Worm (Caenorhabditis elegans) whole organism, L3 larva: ENCODE measurements around the gene F44D12.16.

ENCODE experiments used
- R02D3.7 ChIP-seq: fragments of 150-350 bp; optimal IDR thresholded peaks from 2 replicates; lab custom pipeline; 2014; ENCODE audit warnings: missing biosample characterization, missing genetic modification characterization
- ama-1 ChIP-seq: fragments of 150-350 bp; optimal IDR thresholded peaks from 2 replicates; lab custom pipeline; 2018
- ceh-16 ChIP-seq: sonication (generic microtip); optimal IDR thresholded peaks from 2 replicates; lab custom pipeline; 2017; ENCODE audit warnings: missing biosample characterization, missing genetic modification characterization
- ceh-28 ChIP-seq: fragments of 150-350 bp; optimal IDR thresholded peaks from 2 replicates; lab custom pipeline; 2014; ENCODE audit warnings: missing biosample characterization, missing genetic modification reagents, missing genetic modification characterization
- ceh-82 ChIP-seq: fragments of 150-350 bp; optimal IDR thresholded peaks from 2 replicates; lab custom pipeline; 2014; ENCODE audit warnings: missing biosample characterization, missing genetic modification characterization
- ceh-9 ChIP-seq: sonication (generic microtip); optimal IDR thresholded peaks from 2 replicates; lab custom pipeline; 2018; ENCODE audit warnings: missing biosample characterization, missing genetic modification characterization
- daf-12 ChIP-seq: fragments of 150-350 bp; optimal IDR thresholded peaks from 2 replicates; lab custom pipeline; 2014; ENCODE audit warnings: missing biosample characterization, missing genetic modification reagents, missing genetic modification characterization
- egl-27 ChIP-seq: sonication (generic microtip); optimal IDR thresholded peaks from 4 replicates; lab custom pipeline; 2017; ENCODE audit warnings: missing biosample characterization, missing genetic modification reagents, missing genetic modification characterization
- egl-5 ChIP-seq: fragments of 150-350 bp; optimal IDR thresholded peaks from 2 replicates; lab custom pipeline; 2017; ENCODE audit warnings: missing biosample characterization, missing genetic modification reagents, missing genetic modification characterization, inconsistent platforms
- elt-1 ChIP-seq: fragments of 150-350 bp; optimal IDR thresholded peaks from 2 replicates; lab custom pipeline; 2014; ENCODE audit warnings: missing biosample characterization, missing genetic modification characterization
- elt-2 ChIP-seq: sonication (generic microtip); optimal IDR thresholded peaks from 2 replicates; lab custom pipeline; 2016; ENCODE audit warnings: missing genetic modification reagents, mild to moderate bottlenecking, missing genetic modification characterization, missing compliant biosample characterization
- elt-3 ChIP-seq, 3 experiments: fragments of 150-350 bp in 1 of 3; sonication (generic microtip) in 2 of 3; optimal IDR thresholded peaks; 2 replicates in 2 of 3; 4 replicates in 1 of 3; lab custom pipeline; 2014 to 2017; ENCODE audit warnings: missing biosample characterization in 3 of 3, missing genetic modification characterization in 3 of 3
- eor-1 ChIP-seq, 2 experiments: fragments of 150-350 bp; optimal IDR thresholded peaks; 2 replicates each; lab custom pipeline; 2014 to 2018; ENCODE audit warnings: missing biosample characterization in 2 of 2, missing genetic modification characterization in 2 of 2
- fkh-10 ChIP-seq: sonication (generic microtip); optimal IDR thresholded peaks from 2 replicates; lab custom pipeline; 2017; ENCODE audit warnings: missing biosample characterization, missing genetic modification reagents, missing genetic modification characterization
- fkh-2 ChIP-seq: fragments of 150-350 bp; optimal IDR thresholded peaks from 2 replicates; lab custom pipeline; 2014; ENCODE audit warnings: missing biosample characterization, missing genetic modification reagents, missing genetic modification characterization
- fos-1 ChIP-seq: fragments of 150-350 bp; optimal IDR thresholded peaks from 2 replicates; lab custom pipeline; 2014; ENCODE audit warnings: missing biosample characterization, missing genetic modification characterization
- jun-1 ChIP-seq: fragments of 150-350 bp; optimal IDR thresholded peaks from 2 replicates; lab custom pipeline; 2014; ENCODE audit warnings: missing biosample characterization, missing genetic modification reagents, missing genetic modification characterization
- lin-15B ChIP-seq: fragments of 150-350 bp; optimal IDR thresholded peaks from 2 replicates; lab custom pipeline; 2014; ENCODE audit warnings: missing biosample characterization, missing genetic modification characterization
- lin-39 ChIP-seq: fragments of 150-350 bp; optimal IDR thresholded peaks from 2 replicates; lab custom pipeline; 2018; ENCODE audit warnings: missing biosample characterization, missing genetic modification reagents, missing genetic modification characterization
- lsy-12 ChIP-seq: sonication (generic microtip); optimal IDR thresholded peaks from 2 replicates; lab custom pipeline; 2016; ENCODE audit warnings: mild to moderate bottlenecking, missing genetic modification characterization, missing compliant biosample characterization
- mdl-1 ChIP-seq: fragments of 150-350 bp; optimal IDR thresholded peaks from 2 replicates; lab custom pipeline; 2014; ENCODE audit warnings: missing biosample characterization, missing genetic modification characterization
- nfya-1 ChIP-seq: sonication (generic microtip); optimal IDR thresholded peaks from 2 replicates; lab custom pipeline; 2017; ENCODE audit warnings: missing genetic modification characterization, mild to moderate bottlenecking, missing compliant biosample characterization, antibody characterized with exemption, moderate library complexity; ENCODE audit not compliant: insufficient read depth
- nhr-23 ChIP-seq: fragments of 150-350 bp; optimal IDR thresholded peaks from 2 replicates; lab custom pipeline; 2014; ENCODE audit warnings: missing biosample characterization, missing genetic modification reagents, missing genetic modification characterization
- nhr-25 ChIP-seq: sonication (generic microtip); optimal IDR thresholded peaks from 2 replicates; lab custom pipeline; 2017; ENCODE audit warnings: missing biosample characterization, missing genetic modification characterization
- nhr-28 ChIP-seq: fragments of 150-350 bp; optimal IDR thresholded peaks from 2 replicates; lab custom pipeline; 2014; ENCODE audit warnings: missing biosample characterization, missing genetic modification characterization
- nhr-43 ChIP-seq: sonication (generic microtip); optimal IDR thresholded peaks from 2 replicates; lab custom pipeline; 2016; ENCODE audit warnings: mild to moderate bottlenecking, missing genetic modification characterization, missing compliant biosample characterization; ENCODE audit not compliant: poor library complexity, severe bottlenecking
- nhr-67 ChIP-seq: fragments of 150-350 bp; optimal IDR thresholded peaks from 2 replicates; lab custom pipeline; 2014; ENCODE audit warnings: missing biosample characterization, missing genetic modification characterization
- nhr-77 ChIP-seq: fragments of 150-350 bp; optimal IDR thresholded peaks from 2 replicates; lab custom pipeline; 2014; ENCODE audit warnings: missing biosample characterization, missing genetic modification characterization
- pqm-1 ChIP-seq: fragments of 150-350 bp; optimal IDR thresholded peaks from 2 replicates; lab custom pipeline; 2017; ENCODE audit warnings: missing biosample characterization, missing genetic modification characterization, inconsistent platforms
- skn-1 ChIP-seq: fragments of 150-350 bp; optimal IDR thresholded peaks from 2 replicates; lab custom pipeline; 2014; ENCODE audit warnings: missing biosample characterization, missing genetic modification characterization
- snpc-4 ChIP-seq: fragments of 150-350 bp; optimal IDR thresholded peaks from 2 replicates; lab custom pipeline; 2014; ENCODE audit warnings: missing biosample characterization, missing genetic modification characterization
- tbx-2 ChIP-seq: sonication (generic microtip); optimal IDR thresholded peaks from 2 replicates; lab custom pipeline; 2016; ENCODE audit warnings: mild to moderate bottlenecking, missing genetic modification characterization, missing compliant biosample characterization
- unc-62 ChIP-seq: fragments of 150-350 bp; sonication (generic microtip); optimal IDR thresholded peaks from 4 replicates; lab custom pipeline; 2014; ENCODE audit warnings: missing biosample characterization, missing genetic modification reagents, missing genetic modification characterization
- ztf-11 ChIP-seq: fragments of 150-350 bp; optimal IDR thresholded peaks from 2 replicates; lab custom pipeline; 2014; ENCODE audit warnings: missing biosample characterization, missing genetic modification characterization
- ztf-4 ChIP-seq: fragments of 150-350 bp; optimal IDR thresholded peaks from 2 replicates; lab custom pipeline; 2014; ENCODE audit warnings: missing biosample characterization, missing genetic modification characterization

Gene F44D12.16

ce11 chrIV:10046005-10046404, 17.1 kb downstream of the F44D12.16 start:
- TF ChIP-seq fkh-10 (GFP tag; lab: Kevin White, UChicago) (no peak), eor-1 (tag; optimal IDR thresholded peaks at IDR 0.05; lab: Kevin White, UChicago) (no peak), lin-39 (tag; lab: Kevin White, UChicago) (peak; percentile 1), ztf-4 (tag; lab: Kevin White, UChicago) (no peak), daf-12 (tag; lab: Kevin White, UChicago) (no peak), tbx-2 (tag; lab: Kevin White, UChicago) (no peak), ama-1 (lab: Kevin White, UChicago) (no peak), snpc-4 (tag; lab: Kevin White, UChicago) (no peak)

- no peak for TF ChIP-seq nhr-25 (tag; lab: Kevin White, UChicago)
- no peak for TF ChIP-seq nhr-23 (tag; lab: Kevin White, UChicago)
- no peak for TF ChIP-seq nhr-67
- no peak for TF ChIP-seq tbx-2 (tag; lab: Kevin White, UChicago)
- no peak for TF ChIP-seq snpc-4 (tag; lab: Kevin White, UChicago)
- TF ChIP-seq egl-5 (tag; lab: Kevin White, UChicago) = no peak
- TF ChIP-seq nhr-77 = no peak
- no peak for TF ChIP-seq nhr-43 (tag; lab: Kevin White, UChicago)
- no peak for TF ChIP-seq fkh-2
- TF ChIP-seq elt-3 (tag; optimal IDR thresholded peaks at IDR 0.05; lab: Kevin White, UChicago) = no peak
- TF ChIP-seq unc-62 (GFP tag; lab: Kevin White, UChicago) = no peak
These were observed 18.2 kb downstream of the F44D12.16 start, which contains the start of gene T04B2.3 for ce11 chrIV:10047108-10047507. Gene T04B2.3, plus strand, starts transcription at chrIV:10047408.

- TF ChIP-seq elt-2 (tag; lab: Kevin White, UChicago) = no peak
These were observed 19.4 kb downstream of the F44D12.16 start for ce11 chrIV:10048268-10048667.

- TF ChIP-seq daf-12 (tag; lab: Kevin White, UChicago) (no peak), nhr-43 (tag; lab: Kevin White, UChicago) (no peak), skn-1 (tag; lab: Kevin White, UChicago) (no peak), fkh-10 (GFP tag; lab: Kevin White, UChicago) (no peak), R02D3.7 (tag; lab: Kevin White, UChicago) (no peak), egl-27 (no peak), egl-5 (tag; lab: Kevin White, UChicago) (no peak), nhr-77 (no peak), ztf-4 (tag; lab: Kevin White, UChicago) (no peak), mdl-1 (tag; lab: Kevin White, UChicago) (no peak), fkh-2 (no peak), eor-1 (tag; optimal IDR thresholded peaks at IDR 0.05; lab: Kevin White, UChicago) (no peak), jun-1 (tag; lab: Kevin White, UChicago) (no peak), nfya-1 (tag; lab: Kevin White, UChicago) (no peak)
These were observed 22.2 kb downstream of the F44D12.16 start, which contains the start of gene T04B2.8 for ce11 chrIV:10051088-10051487. Gene T04B2.8, minus strand, starts transcription at chrIV:10051188.

ce11 chrIV:10053550-10053949, 24.7 kb downstream of the F44D12.16 start, which contains the start of gene srv-12:
Gene srv-12, minus strand, starts transcription at chrIV:10053650.
- TF ChIP-seq lin-15B (tag; lab: Kevin White, UChicago) = no peak
- no peak for TF ChIP-seq tbx-2 (tag; lab: Kevin White, UChicago)
- TF ChIP-seq nhr-77 = no peak
- TF ChIP-seq mdl-1 (tag; lab: Kevin White, UChicago) = no peak
- TF ChIP-seq nhr-23 (tag; lab: Kevin White, UChicago) = no peak
- TF ChIP-seq ceh-82 (tag; lab: Kevin White, UChicago) = no peak
- TF ChIP-seq pqm-1 (tag; lab: Kevin White, UChicago) = no peak
- TF ChIP-seq fkh-10 (GFP tag; lab: Kevin White, UChicago) = no peak
- TF ChIP-seq ceh-28 (tag; lab: Kevin White, UChicago) = no peak
- TF ChIP-seq ztf-4 (tag; lab: Kevin White, UChicago) = no peak
- no peak for TF ChIP-seq fos-1 (tag; lab: Kevin White, UChicago)
- no peak for TF ChIP-seq lsy-12
- TF ChIP-seq ztf-11 (tag; lab: Kevin White, UChicago) = no peak
- no peak for TF ChIP-seq nhr-67
- TF ChIP-seq ceh-16 (tag; lab: Kevin White, UChicago) = no peak
- no peak for TF ChIP-seq elt-1
- no peak for TF ChIP-seq skn-1 (tag; lab: Kevin White, UChicago)
- TF ChIP-seq nhr-28 (tag; lab: Kevin White, UChicago) = no peak
- TF ChIP-seq ceh-9 (tag; lab: Kevin White, UChicago) = no peak
